Worm (Caenorhabditis elegans) whole organism, late embryonic: ENCODE results near the gene atgl-1.

Experiments
- C38D4.7 ChIP-seq: fragments of 200-800 bp; sonication (Bioruptor generic); optimal IDR thresholded peaks from 2 replicates; lab custom pipeline; 2018; ENCODE audit warnings: mild to moderate bottlenecking, missing genetic modification characterization, moderate library complexity, missing compliant biosample characterization
- K02D7.2 ChIP-seq: sonication (generic microtip); optimal IDR thresholded peaks from 2 replicates; lab custom pipeline; 2017; ENCODE audit warnings: mild to moderate bottlenecking, missing genetic modification characterization, missing compliant biosample characterization
- K09A11.1 ChIP-seq: sonication (generic microtip); optimal IDR thresholded peaks from 2 replicates; lab custom pipeline; 2017; ENCODE audit warnings: antibody characterized with exemption, mild to moderate bottlenecking, missing genetic modification characterization, missing compliant biosample characterization; ENCODE audit not compliant: insufficient read depth
- T23F11.4 ChIP-seq: fragments of 200-800 bp; sonication (Bioruptor generic); optimal IDR thresholded peaks from 2 replicates; lab custom pipeline; 2018; ENCODE audit warnings: mild to moderate bottlenecking, missing genetic modification characterization, missing compliant biosample characterization
- Y22D7AL.16 ChIP-seq: sonication (generic microtip); optimal IDR thresholded peaks from 2 replicates; lab custom pipeline; 2016; ENCODE audit warnings: missing genetic modification characterization, missing compliant biosample characterization
- ahr-1 ChIP-seq: sonication (generic microtip); optimal IDR thresholded peaks from 2 replicates; lab custom pipeline; 2016; ENCODE audit warnings: missing genetic modification characterization, missing compliant biosample characterization
- ama-1 ChIP-seq: fragments of 150-350 bp; optimal IDR thresholded peaks from 2 replicates; lab custom pipeline; 2014
- ceh-18 ChIP-seq: sonication (generic microtip); optimal IDR thresholded peaks from 2 replicates; lab custom pipeline; 2016; ENCODE audit warnings: missing genetic modification characterization, missing compliant biosample characterization
- ceh-19 ChIP-seq: fragments of 200-800 bp; sonication (Bioruptor generic); optimal IDR thresholded peaks from 2 replicates; lab custom pipeline; 2018; ENCODE audit warnings: mild to moderate bottlenecking, missing genetic modification characterization, missing compliant biosample characterization
- ceh-2 ChIP-seq: sonication (generic microtip); optimal IDR thresholded peaks from 2 replicates; lab custom pipeline; 2016; ENCODE audit warnings: missing genotype, missing genetic modification characterization, missing compliant biosample characterization
- ceh-24 ChIP-seq: sonication (generic microtip); optimal IDR thresholded peaks from 2 replicates; lab custom pipeline; 2016; ENCODE audit warnings: mild to moderate bottlenecking, missing genetic modification characterization, missing compliant biosample characterization
- ceh-34 ChIP-seq: sonication (generic microtip); optimal IDR thresholded peaks from 2 replicates; lab custom pipeline; 2016; ENCODE audit warnings: mild to moderate bottlenecking, missing genetic modification characterization, missing compliant biosample characterization
- ceh-6 ChIP-seq: fragments of 200-800 bp; sonication (Bioruptor generic); optimal IDR thresholded peaks from 2 replicates; lab custom pipeline; 2018; ENCODE audit warnings: mild to moderate bottlenecking, missing genetic modification characterization, missing compliant biosample characterization
- ceh-9 ChIP-seq: sonication (generic microtip); optimal IDR thresholded peaks from 2 replicates; lab custom pipeline; 2016; ENCODE audit warnings: mild to moderate bottlenecking, missing genetic modification characterization, inconsistent platforms, missing compliant biosample characterization
- dmd-4 ChIP-seq: sonication (generic microtip); optimal IDR thresholded peaks from 2 replicates; lab custom pipeline; 2016; ENCODE audit warnings: borderline replicate concordance, missing genetic modification characterization, missing compliant biosample characterization
- dve-1 ChIP-seq: sonication (generic microtip); optimal IDR thresholded peaks from 2 replicates; lab custom pipeline; 2017; ENCODE audit warnings: antibody characterized with exemption, mild to moderate bottlenecking, missing genetic modification characterization, missing compliant biosample characterization
- elt-2 ChIP-seq: sonication (generic microtip); optimal IDR thresholded peaks from 2 replicates; lab custom pipeline; 2016; ENCODE audit warnings: missing genetic modification reagents, missing genetic modification characterization, missing compliant biosample characterization
- ets-4 ChIP-seq: sonication (generic microtip); optimal IDR thresholded peaks from 2 replicates; lab custom pipeline; 2016; ENCODE audit warnings: missing genetic modification characterization, missing compliant biosample characterization
- eyg-1 ChIP-seq: sonication (generic microtip); optimal IDR thresholded peaks from 2 replicates; lab custom pipeline; 2016; ENCODE audit warnings: missing genotype, missing genetic modification characterization, missing compliant biosample characterization
- fax-1 ChIP-seq: sonication (generic microtip); optimal IDR thresholded peaks from 2 replicates; lab custom pipeline; 2016; ENCODE audit warnings: missing genotype, missing genetic modification characterization, missing compliant biosample characterization
- fkh-10 ChIP-seq: fragments of 150-350 bp; optimal IDR thresholded peaks from 2 replicates; lab custom pipeline; 2014; ENCODE audit warnings: missing biosample characterization, missing genetic modification reagents, missing genetic modification characterization
- gmeb-2 ChIP-seq: sonication (generic microtip); optimal IDR thresholded peaks from 2 replicates; lab custom pipeline; 2016; ENCODE audit warnings: missing genetic modification characterization, inconsistent platforms, missing compliant biosample characterization
- hlh-13 ChIP-seq: fragments of 200-800 bp; sonication (Bioruptor generic); optimal IDR thresholded peaks from 2 replicates; lab custom pipeline; 2018; ENCODE audit warnings: mild to moderate bottlenecking, missing genetic modification characterization, missing compliant biosample characterization
- lin-11 ChIP-seq: fragments of 200-800 bp; sonication (Bioruptor generic); optimal IDR thresholded peaks from 2 replicates; lab custom pipeline; 2018; ENCODE audit warnings: mild to moderate bottlenecking, missing genetic modification characterization, missing compliant biosample characterization
- nfya-1 ChIP-seq: sonication (generic microtip); optimal IDR thresholded peaks from 2 replicates; lab custom pipeline; 2017; ENCODE audit warnings: missing genetic modification characterization, mild to moderate bottlenecking, missing compliant biosample characterization, antibody characterized with exemption, moderate library complexity
- nhr-11 ChIP-seq: fragments of 150-350 bp; optimal IDR thresholded peaks from 2 replicates; lab custom pipeline; 2014; ENCODE audit warnings: missing biosample characterization, missing genetic modification characterization
- pag-3 ChIP-seq: sonication (generic microtip); optimal IDR thresholded peaks from 2 replicates; lab custom pipeline; 2016; ENCODE audit warnings: missing compliant biosample characterization, missing genetic modification characterization, borderline replicate concordance
- pax-1 ChIP-seq: fragments of 150-350 bp; optimal IDR thresholded peaks from 2 replicates; lab custom pipeline; 2014; ENCODE audit warnings: missing biosample characterization, missing genetic modification characterization
- pros-1 ChIP-seq: fragments of 150-350 bp; optimal IDR thresholded peaks from 2 replicates; lab custom pipeline; 2014; ENCODE audit warnings: missing biosample characterization, missing genetic modification reagents, missing genetic modification characterization
- rnt-1 ChIP-seq: sonication (generic microtip); optimal IDR thresholded peaks from 2 replicates; lab custom pipeline; 2016; ENCODE audit warnings: missing genetic modification characterization, missing compliant biosample characterization
- sox-4 ChIP-seq: sonication (generic microtip); optimal IDR thresholded peaks from 2 replicates; lab custom pipeline; 2017; ENCODE audit warnings: mild to moderate bottlenecking, missing genetic modification characterization, inconsistent platforms, missing compliant biosample characterization
- tbx-7 ChIP-seq: sonication (generic microtip); optimal IDR thresholded peaks from 2 replicates; lab custom pipeline; 2016; ENCODE audit warnings: missing genotype, missing genetic modification characterization, missing compliant biosample characterization
- unc-42 ChIP-seq: sonication (generic microtip); optimal IDR thresholded peaks from 2 replicates; lab custom pipeline; 2016; ENCODE audit warnings: missing genotype, missing genetic modification characterization, missing compliant biosample characterization
- zip-5 ChIP-seq: sonication (generic microtip); optimal IDR thresholded peaks from 2 replicates; lab custom pipeline; 2016; ENCODE audit warnings: missing genetic modification characterization, missing compliant biosample characterization

atgl-1 gene

ce11 chrIII:6389533-6389932, 29.7 kb downstream of the atgl-1 start, which contains the start of gene C16A3.2:
C16A3.2 (plus strand) TSS chrIII:6389833.
- TF ChIP-seq nhr-11 (tag; lab: Kevin White, UChicago) = no peak
- no peak for TF ChIP-seq K02D7.2 (tag; lab: Kevin White, UChicago)
- TF ChIP-seq pax-1 = no peak
- TF ChIP-seq ceh-6 = no peak
- no peak for TF ChIP-seq fax-1 (tag; lab: Kevin White, UChicago)
- no peak for TF ChIP-seq pag-3 (tag; lab: Kevin White, UChicago)
- TF ChIP-seq nfya-1 (tag; lab: Kevin White, UChicago) = no peak
- TF ChIP-seq hlh-13 (GFP tag; lab: Kevin White, UChicago) = no peak
- TF ChIP-seq ceh-18 (tag; lab: Kevin White, UChicago) = no peak
- TF ChIP-seq ahr-1 (tag; lab: Kevin White, UChicago) = no peak
- TF ChIP-seq eyg-1 (tag; lab: Kevin White, UChicago) = no peak
- TF ChIP-seq K09A11.1 = no peak
- TF ChIP-seq fkh-10 = no peak
- TF ChIP-seq dve-1 (tag; lab: Kevin White, UChicago) = no peak
- TF ChIP-seq ets-4 = no peak
- TF ChIP-seq gmeb-2 (tag; lab: Kevin White, UChicago) = no peak

DNA sequence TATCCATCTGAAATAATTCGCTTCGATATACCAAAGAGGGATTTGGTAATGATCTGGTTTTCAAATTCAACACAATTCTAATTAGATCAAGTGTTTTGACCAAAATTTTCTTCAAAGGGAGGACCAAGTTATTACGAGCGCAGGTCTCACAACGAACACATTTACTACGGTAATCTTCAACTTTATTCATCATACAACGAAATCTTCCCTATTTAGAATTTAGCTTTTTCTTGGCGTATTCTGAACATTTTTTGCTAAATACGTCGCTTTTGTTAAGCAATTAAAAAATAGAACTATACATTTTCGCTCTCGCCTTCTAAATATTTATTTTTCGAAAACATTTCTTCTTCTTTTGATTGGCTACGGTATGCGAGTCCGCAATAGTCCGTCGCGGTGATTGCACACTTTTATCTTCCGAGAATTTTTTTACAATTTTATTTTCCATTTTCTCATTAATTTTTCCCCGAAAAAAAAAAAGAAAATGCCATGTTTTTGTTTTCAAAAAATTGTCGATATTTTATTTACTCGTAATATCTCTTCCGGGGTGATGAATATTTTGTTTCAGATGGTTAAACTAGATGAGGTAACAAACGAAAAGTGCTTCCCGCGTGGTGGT, 36.2 kb downstream of the atgl-1 start, which contains the start of gene let-716:
let-716 (plus strand) TSS at position 566 of the 616 bp plus-strand sequence.
- no peak for TF ChIP-seq Y22D7AL.16
- no peak for TF ChIP-seq K09A11.1
- TF ChIP-seq nfya-1 (tag; lab: Kevin White, UChicago) = peak; percentile 69
- TF ChIP-seq ceh-24 (tag; lab: Kevin White, UChicago) = no peak
- peak; percentile 2 for TF ChIP-seq unc-42 (tag; lab: Kevin White, UChicago)
- TF ChIP-seq lin-11 (tag; lab: Kevin White, UChicago) = no peak
- no peak for TF ChIP-seq ceh-19 (GFP tag; lab: Kevin White, UChicago)
- no peak for TF ChIP-seq ceh-34 (tag; lab: Kevin White, UChicago)
- no peak for TF ChIP-seq ceh-18 (tag; lab: Kevin White, UChicago)
- no peak for TF ChIP-seq ama-1 (lab: Kevin White, UChicago)
- TF ChIP-seq ceh-9 = no peak
- TF ChIP-seq dmd-4 (tag; lab: Kevin White, UChicago) = no peak

- TF ChIP-seq ceh-2 (tag; lab: Kevin White, UChicago) = no peak
Observed at ce11 chrIII:6381584-6382391, 37.5 kb downstream of the atgl-1 start, which contains the start of gene znf-622. znf-622 (plus strand) TSS chrIII:6381634.

- TF ChIP-seq sox-4 (tag; lab: Kevin White, UChicago) (no peak), gmeb-2 (tag; lab: Kevin White, UChicago) (no peak), rnt-1 (no peak), T23F11.4 (GFP tag; lab: Kevin White, UChicago) (no peak), nhr-11 (tag; lab: Kevin White, UChicago) (no peak), pros-1 (tag; lab: Kevin White, UChicago) (no peak), ceh-2 (tag; lab: Kevin White, UChicago) (no peak), zip-5 (tag; lab: Kevin White, UChicago) (no peak), pag-3 (tag; lab: Kevin White, UChicago) (no peak), elt-2 (no peak), C38D4.7 (GFP tag; lab: Kevin White, UChicago) (no peak), tbx-7 (tag; lab: Kevin White, UChicago) (no peak)
- TF ChIP-seq, all 69 proteins: peak for 0
Observed at ce11 chrIII:6380472-6380871, 38.8 kb downstream of the atgl-1 start, which contains the start of gene C16A3.5. C16A3.5 (plus strand) TSS chrIII:6380772.
